Fruit fly (Drosophila melanogaster): ENCODE measurements around the gene mesh.
A peak's percentile ranks its signal among the peaks of the same experiment; 100 is the strongest.

The mesh gene

DNA sequence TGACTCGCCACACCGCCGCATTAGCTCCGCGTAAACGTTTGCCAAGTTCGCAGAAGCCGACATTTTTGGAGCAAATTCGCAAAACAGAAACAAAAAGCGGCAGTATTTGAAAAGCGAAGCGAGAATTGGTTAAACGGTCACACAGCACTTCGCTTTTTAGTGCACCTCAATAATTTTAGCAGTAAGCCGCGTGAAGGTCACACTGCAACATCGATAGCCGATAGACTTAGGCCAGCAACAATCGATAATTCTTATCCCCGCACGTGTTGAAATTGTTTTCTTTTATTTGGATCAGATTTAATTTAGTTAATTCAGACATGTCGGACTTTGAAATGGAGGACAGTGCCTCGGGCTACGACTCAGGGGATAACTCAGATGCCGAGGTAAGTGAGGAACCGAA, 17.7 kb upstream of the mesh start, which contains the start of the genes Zwilch and CG1542 (continued):
- TF ChIP-seq crol (GFP tag; IDR thresholded peaks at IDR 0.05): no peak
- TF ChIP-seq ap (GFP tag; IDR thresholded peaks at IDR 0.05): no peak
- peak; percentile 65 for TF ChIP-seq tna (GFP tag; IDR thresholded peaks at IDR 0.05; ENCODE audit: partially characterized antibody)
- TF ChIP-seq corto (GFP tag; optimal IDR thresholded peaks at IDR 0.05): no peak
- no peak for TF ChIP-seq hkb (optimal IDR thresholded peaks at IDR 0.05)
- no peak for TF ChIP-seq hkb (GFP tag; IDR thresholded peaks at IDR 0.05)
- TF ChIP-seq Dref (GFP tag; IDR thresholded peaks at IDR 0.05): peak; percentile 96
- no peak for TF ChIP-seq CG10654 (GFP tag; optimal IDR thresholded peaks at IDR 0.05)
- no peak for TF ChIP-seq B-H2 (GFP tag; optimal IDR thresholded peaks at IDR 0.05)
- TF ChIP-seq repo (GFP tag; optimal IDR thresholded peaks at IDR 0.05): no peak
- TF ChIP-seq Doc2 (GFP tag; IDR thresholded peaks at IDR 0.05): no peak
- peak; percentile 78 for TF ChIP-seq Dll (GFP tag; IDR thresholded peaks at IDR 0.05; ENCODE audit: partially characterized antibody)
- no peak for TF ChIP-seq luna (GFP tag; optimal IDR thresholded peaks at IDR 0.05)
- peak; percentile 62 for TF ChIP-seq CG12659 (GFP tag; optimal IDR thresholded peaks at IDR 0.05)
- no peak for TF ChIP-seq Hmx (GFP tag; optimal IDR thresholded peaks at IDR 0.05)
- no peak for TF ChIP-seq chif (GFP tag; optimal IDR thresholded peaks at IDR 0.05)
- no peak for TF ChIP-seq E2f1 (GFP tag; IDR thresholded peaks at IDR 0.05)
- no peak for TF ChIP-seq h (optimal IDR thresholded peaks at IDR 0.05)
- no peak for TF ChIP-seq Lim3 (GFP tag; IDR thresholded peaks at IDR 0.05)
- TF ChIP-seq CG15011 (GFP tag; optimal IDR thresholded peaks at IDR 0.05): no peak
- TF ChIP-seq CG15696 (tag; optimal IDR thresholded peaks at IDR 0.05): no peak
- TF ChIP-seq CG4282 (GFP tag; optimal IDR thresholded peaks at IDR 0.05): no peak
- no peak for TF ChIP-seq Aef1 (GFP tag; IDR thresholded peaks at IDR 0.05)
- no peak for TF ChIP-seq CG3995 (GFP tag; optimal IDR thresholded peaks at IDR 0.05)
- TF ChIP-seq CG31365 (tag; optimal IDR thresholded peaks at IDR 0.05): no peak
- no peak for TF ChIP-seq Dip3 (GFP tag; optimal IDR thresholded peaks at IDR 0.05)
- peak; percentile 12 for TF ChIP-seq cad (GFP tag; optimal IDR thresholded peaks at IDR 0.05)
- TF ChIP-seq salm (tag; optimal IDR thresholded peaks at IDR 0.05): no peak
- no peak for TF ChIP-seq CG6175 (GFP tag; IDR thresholded peaks at IDR 0.05)
- no peak for TF ChIP-seq ind (GFP tag; optimal IDR thresholded peaks at IDR 0.05)
- no peak for TF ChIP-seq CG6813 (GFP tag; optimal IDR thresholded peaks at IDR 0.05)
- no peak for TF ChIP-seq CG10959 (GFP tag; IDR thresholded peaks at IDR 0.05)
- no peak for TF ChIP-seq bsh (GFP tag; optimal IDR thresholded peaks at IDR 0.05)
- no peak for TF ChIP-seq disco-r (GFP tag; optimal IDR thresholded peaks at IDR 0.05)
- TF ChIP-seq CG2889 (GFP tag; IDR thresholded peaks at IDR 0.05): no peak
- TF ChIP-seq CG6654 (GFP tag; optimal IDR thresholded peaks at IDR 0.05): no peak
- no peak for TF ChIP-seq pho (GFP tag; optimal IDR thresholded peaks at IDR 0.05)
- no peak for TF ChIP-seq cato (GFP tag; optimal IDR thresholded peaks at IDR 0.05; ENCODE audit: borderline replicate concordance)
- no peak for TF ChIP-seq btn (GFP tag; optimal IDR thresholded peaks at IDR 0.05)
- no peak for TF ChIP-seq CG3281 (GFP tag; optimal IDR thresholded peaks at IDR 0.05)
- TF ChIP-seq Bgb (GFP tag; IDR thresholded peaks at IDR 0.05; ENCODE audit: partially characterized antibody): peak; percentile 87
- TF ChIP-seq HmgZ (tag; optimal IDR thresholded peaks at IDR 0.05): peak; percentile 66
- TF ChIP-seq CG14965 (GFP tag; optimal IDR thresholded peaks at IDR 0.05; ENCODE audit: borderline replicate concordance): no peak
- no peak for TF ChIP-seq CG5245 (GFP tag; optimal IDR thresholded peaks at IDR 0.05)
- no peak for TF ChIP-seq BtbVII (GFP tag; optimal IDR thresholded peaks at IDR 0.05)
- no peak for TF ChIP-seq Rx (GFP tag; IDR thresholded peaks at IDR 0.05)
- no peak for TF ChIP-seq C15 (GFP tag; IDR thresholded peaks at IDR 0.05)
- no peak for TF ChIP-seq H2.0 (GFP tag; IDR thresholded peaks at IDR 0.05)
- peak; percentile 98 for TF ChIP-seq CG9797 (GFP tag; optimal IDR thresholded peaks at IDR 0.05)
- no peak for TF ChIP-seq chm (GFP tag; IDR thresholded peaks at IDR 0.05)
- no peak for TF ChIP-seq CG7372 (GFP tag; IDR thresholded peaks at IDR 0.05)
- TF ChIP-seq PHDP (tag; optimal IDR thresholded peaks at IDR 0.05): no peak
- TF ChIP-seq CG18476 (GFP tag; optimal IDR thresholded peaks at IDR 0.05): no peak
